Worm (Caenorhabditis elegans): ENCODE results near the gene D2062.13.
A peak's percentile ranks its signal among the peaks of the same experiment; 100 is the strongest.

The D2062.13 gene

DNA sequence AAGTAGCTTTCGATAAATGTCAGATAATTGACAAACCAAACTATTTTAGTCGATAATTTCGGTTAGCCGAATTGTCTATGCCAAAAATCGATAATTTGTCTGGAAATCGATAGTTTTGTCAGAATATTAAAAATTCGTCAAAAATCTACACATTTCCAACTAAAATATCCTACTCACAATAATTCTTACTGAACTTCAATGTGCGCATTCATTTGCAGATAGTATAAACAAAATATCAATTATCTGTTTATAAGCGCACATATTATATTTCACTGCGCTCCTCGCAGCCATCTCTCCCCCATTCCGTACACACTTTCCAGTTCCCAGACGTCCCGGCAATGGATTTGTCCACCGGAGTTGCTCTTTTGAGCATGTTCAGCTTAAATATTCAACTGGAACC, 12.4 kb downstream of the D2062.13 start, which contains the start of gene lgc-28:
lgc-28 (plus strand) TSS at position 301 of the 400 bp plus-strand sequence.
- TF ChIP-seq attf-6 (GFP tag; IDR thresholded peaks at IDR 0.05) (no peak), T26A5.8 (tag; optimal IDR thresholded peaks at IDR 0.05) (no peak), ztf-25 (GFP tag; IDR thresholded peaks at IDR 0.05) (no peak), unc-62 (GFP tag; optimal IDR thresholded peaks at IDR 0.05) (no peak), B0019.2 (GFP tag; conservative IDR thresholded peaks at IDR 0.05) (no peak), ets-4 (GFP tag; optimal IDR thresholded peaks at IDR 0.05) (no peak), sdz-38 (tag; optimal IDR thresholded peaks at IDR 0.05) (no peak)

ce11 chrII:2627154-2627799, 14.9 kb downstream of the D2062.13 start, which contains the start of gene sri-71:
sri-71 (plus strand) TSS chrII:2627749.
- TF ChIP-seq dox-1 (GFP tag; IDR thresholded peaks at IDR 0.05): 0 out of 2 replicates have a peak, but pooled peaks have one; percentile 26
- TF ChIP-seq lag-1 (GFP tag; IDR thresholded peaks at IDR 0.05): no peak
- TF ChIP-seq chd-7 (tag; optimal IDR thresholded peaks at IDR 0.05): peak; percentile 4
- TF ChIP-seq unc-62 (GFP tag; optimal IDR thresholded peaks at IDR 0.05): no peak
- TF ChIP-seq zfh-2 (GFP tag; conservative IDR thresholded peaks at IDR 0.05): peak; percentile 91
- TF ChIP-seq egrh-3 (GFP tag; IDR thresholded peaks at IDR 0.05): peak; percentile 87; the same call in 1 of the 2 replicates

- no peak for TF ChIP-seq rpc-1 (optimal IDR thresholded peaks at IDR 0.05)
- no peak for TF ChIP-seq rpc-1 (tag; optimal IDR thresholded peaks at IDR 0.05)
- no peak for TF ChIP-seq ekl-4 (GFP tag; IDR thresholded peaks at IDR 0.05)
- TF ChIP-seq nhr-80 (tag; optimal IDR thresholded peaks at IDR 0.05): no peak
- TF ChIP-seq lsl-1 (GFP tag; optimal IDR thresholded peaks at IDR 0.05): no peak
- TF ChIP-seq attf-6 (GFP tag; IDR thresholded peaks at IDR 0.05): no peak
- TF ChIP-seq zfh-2 (GFP tag; conservative IDR thresholded peaks at IDR 0.05): peak; percentile 85
- no peak for TF ChIP-seq hrde-1 (tag; optimal IDR thresholded peaks at IDR 0.05; ENCODE audit: borderline replicate concordance)
- no peak for TF ChIP-seq F52B5.7 (tag; optimal IDR thresholded peaks at IDR 0.05)
- TF ChIP-seq sptf-2 (GFP tag; optimal IDR thresholded peaks at IDR 0.05): no peak
- no peak for TF ChIP-seq ztf-22 (GFP tag; optimal IDR thresholded peaks at IDR 0.05)
- TF ChIP-seq F37B4.10 (GFP tag; IDR thresholded peaks at IDR 0.05): 0 out of 2 replicates have a peak, but pooled peaks have one; percentile 52
- no peak for TF ChIP-seq bed-2 (GFP tag; IDR thresholded peaks at IDR 0.05)
- TF ChIP-seq mcd-1 (GFP tag; IDR thresholded peaks at IDR 0.05): 0 out of 2 replicates have a peak, but pooled peaks have one; percentile 22
- TF ChIP-seq lir-1 (GFP tag; conservative IDR thresholded peaks at IDR 0.05): no peak
- TF ChIP-seq unc-62 (GFP tag; optimal IDR thresholded peaks at IDR 0.05): no peak
- TF ChIP-seq egl-44 (GFP tag; IDR thresholded peaks at IDR 0.05): no peak
- TF ChIP-seq hmg-20 (GFP tag; IDR thresholded peaks at IDR 0.05): no peak
- no peak for TF ChIP-seq aptf-3 (GFP tag; IDR thresholded peaks at IDR 0.05)
- no peak for TF ChIP-seq mel-28 (tag; optimal IDR thresholded peaks at IDR 0.05; ENCODE audit: borderline replicate concordance)
- TF ChIP-seq ccch-3 (GFP tag; optimal IDR thresholded peaks at IDR 0.05): no peak
- peak; percentile 81; the same call in 1 of the 2 replicates for TF ChIP-seq egrh-3 (GFP tag; IDR thresholded peaks at IDR 0.05)
- TF ChIP-seq unc-130 (GFP tag; optimal IDR thresholded peaks at IDR 0.05): no peak
- no peak for TF ChIP-seq ztf-26 (tag; optimal IDR thresholded peaks at IDR 0.05)
- TF ChIP-seq C06A6.2 (GFP tag; conservative IDR thresholded peaks at IDR 0.05): no peak
- TF ChIP-seq nhr-120 (GFP tag; IDR thresholded peaks at IDR 0.05): no peak
- TF ChIP-seq B0019.2 (GFP tag; conservative IDR thresholded peaks at IDR 0.05): no peak
- no peak for TF ChIP-seq F33H1.4 (GFP tag; IDR thresholded peaks at IDR 0.05)
- no peak for TF ChIP-seq chd-7 (tag; optimal IDR thresholded peaks at IDR 0.05)
Observed at ce11 chrII:2628401-2628800, 16.0 kb downstream of the D2062.13 start.

Data from whole organism, young adult.